Worm (Caenorhabditis elegans): ENCODE data around the gene fmo-2.

DNA sequence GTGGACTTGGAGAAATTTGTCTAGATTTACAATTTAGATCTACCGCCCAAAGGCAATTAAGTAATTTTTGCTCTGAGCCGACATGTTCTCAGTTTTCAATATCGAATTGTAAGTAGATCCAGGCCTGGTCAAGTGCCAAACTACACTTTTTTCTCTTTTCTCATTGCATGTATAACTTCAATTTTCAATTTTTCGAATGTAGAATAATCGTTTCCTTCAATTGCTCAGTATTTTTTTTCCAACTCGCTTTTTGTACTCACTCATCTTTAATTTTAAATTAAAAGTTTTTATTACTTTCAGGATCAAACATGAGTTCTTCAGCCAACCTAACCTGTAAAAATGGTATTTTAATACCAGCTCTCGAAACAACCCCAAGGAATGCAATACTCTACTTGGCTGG is 34.0 kb downstream of the fmo-2 start, which contains the start of gene ncx-3:
- TF ChIP-seq hlh-15 (tag; optimal IDR thresholded peaks at IDR 0.05): no peak
- TF ChIP-seq ceh-22 (tag; optimal IDR thresholded peaks at IDR 0.05): no peak
- TF ChIP-seq ceh-9 (tag; optimal IDR thresholded peaks at IDR 0.05): no peak
- no peak for TF ChIP-seq tbx-2 (tag; optimal IDR thresholded peaks at IDR 0.05)
- TF ChIP-seq fkh-10 (GFP tag; optimal IDR thresholded peaks at IDR 0.05): no peak
- TF ChIP-seq elt-4 (tag; optimal IDR thresholded peaks at IDR 0.05): no peak
- TF ChIP-seq ama-1 (optimal IDR thresholded peaks at IDR 0.05): no peak
